Worm (Caenorhabditis elegans) whole organism, early embryonic: ENCODE results near the gene trk-1.

Source experiments
- B0310.2 ChIP-seq: sonication (generic microtip); optimal IDR thresholded peaks from 2 replicates; lab custom pipeline; 2016; ENCODE audit warnings: mild to moderate bottlenecking, missing genetic modification characterization, missing compliant biosample characterization
- F13C5.2 ChIP-seq: sonication (generic microtip); optimal IDR thresholded peaks from 2 replicates; lab custom pipeline; 2017; ENCODE audit warnings: mild to moderate bottlenecking, missing genetic modification characterization, inconsistent platforms, missing compliant biosample characterization
- aly-1 ChIP-seq: sonication (generic microtip); optimal IDR thresholded peaks from 2 replicates; lab custom pipeline; 2016; ENCODE audit warnings: missing genetic modification characterization, missing compliant biosample characterization
- ama-1 ChIP-seq: fragments of 150-350 bp; optimal IDR thresholded peaks from 2 replicates; lab custom pipeline; 2014
- ceh-13 ChIP-seq: fragments of 200-800 bp; sonication (Bioruptor generic); optimal IDR thresholded peaks from 2 replicates; lab custom pipeline; 2018; ENCODE audit warnings: mild to moderate bottlenecking, missing genetic modification characterization, missing compliant biosample characterization
- ceh-36 ChIP-seq: sonication (generic microtip); optimal IDR thresholded peaks from 2 replicates; lab custom pipeline; 2016; ENCODE audit warnings: missing genetic modification characterization, inconsistent platforms, missing compliant biosample characterization
- ets-7 ChIP-seq: sonication (generic microtip); optimal IDR thresholded peaks from 2 replicates; lab custom pipeline; 2016; ENCODE audit warnings: missing genotype, missing genetic modification characterization, missing compliant biosample characterization
- flt-1 ChIP-seq: fragments of 200-800 bp; sonication (Bioruptor generic); IDR thresholded peaks from 2 replicates; pipeline ENCODE4 v1.3.6; 2022; ENCODE audit warnings: missing genetic modification characterization, missing compliant biosample characterization
- hmbx-1 ChIP-seq: sonication (generic microtip); optimal IDR thresholded peaks from 2 replicates; lab custom pipeline; 2016; ENCODE audit warnings: mild to moderate bottlenecking, missing genetic modification characterization, missing compliant biosample characterization
- hmg-4 ChIP-seq: fragments of 200-800 bp; sonication (Bioruptor generic); optimal IDR thresholded peaks from 2 replicates; lab custom pipeline; 2018; ENCODE audit warnings: mild to moderate bottlenecking, missing genetic modification characterization, missing compliant biosample characterization
- hnd-1 ChIP-seq: sonication (generic microtip); optimal IDR thresholded peaks from 2 replicates; lab custom pipeline; 2016; ENCODE audit warnings: missing genetic modification characterization, missing compliant biosample characterization
- pes-1 ChIP-seq: fragments of 200-800 bp; sonication (Bioruptor generic); IDR thresholded peaks from 2 replicates; pipeline ENCODE4 v1.3.6; 2022; ENCODE audit warnings: missing genetic modification reagents, missing genetic modification characterization, missing compliant biosample characterization
- scrt-1 ChIP-seq: fragments of 200-800 bp; sonication (Bioruptor generic); IDR thresholded peaks from 2 replicates; pipeline ENCODE4 v1.3.6; 2022; ENCODE audit warnings: missing genetic modification characterization, missing compliant biosample characterization
- sea-1 ChIP-seq: fragments of 200-800 bp; sonication (Bioruptor generic); conservative IDR thresholded peaks from 2 replicates; pipeline ENCODE4 v1.3.6; 2022; ENCODE audit warnings: missing genetic modification characterization, missing compliant biosample characterization
- tbx-11 ChIP-seq: fragments of 200-800 bp; sonication (Bioruptor generic); IDR thresholded peaks from 2 replicates; pipeline ENCODE4 v1.3.6; 2022; ENCODE audit warnings: missing genetic modification characterization, missing compliant biosample characterization
- tbx-37 ChIP-seq: fragments of 200-800 bp; sonication (Bioruptor generic); conservative IDR thresholded peaks from 2 replicates; pipeline ENCODE4 v1.3.6; 2022; ENCODE audit warnings: missing genetic modification reagents, missing genetic modification characterization, missing compliant biosample characterization
- tra-4 ChIP-seq: sonication (generic microtip); optimal IDR thresholded peaks from 2 replicates; lab custom pipeline; 2017; ENCODE audit warnings: missing genetic modification characterization, missing compliant biosample characterization

trk-1 gene

DNA sequence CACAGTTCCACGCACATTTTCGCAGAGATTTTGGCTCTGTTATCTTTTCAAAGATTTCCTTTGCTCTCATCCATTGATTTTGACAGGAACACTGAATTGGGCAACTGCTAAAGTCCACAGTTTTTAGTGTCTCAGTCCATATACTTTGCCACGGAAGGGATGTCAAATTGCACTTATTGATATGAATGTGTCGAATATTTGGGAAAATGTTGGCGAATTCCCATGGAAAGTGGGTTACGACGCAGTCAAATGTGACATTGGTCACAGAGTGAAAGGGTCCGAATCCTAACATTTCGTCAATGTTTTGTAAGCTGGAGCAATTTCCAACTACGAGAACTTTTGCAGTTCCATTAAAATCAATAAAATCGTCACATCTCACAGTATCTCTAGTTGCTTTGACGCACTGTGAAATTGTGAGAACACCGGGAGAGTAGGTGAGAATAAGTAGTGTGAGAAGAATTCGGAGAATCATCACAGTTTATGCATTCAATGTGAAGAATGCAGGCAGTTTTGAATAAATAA lies at the start of gene trk-1:
trk-1 (minus strand) TSS at position 472 of the 522 bp plus-strand sequence.
- no peak for TF ChIP-seq hmbx-1 (tag; lab: Kevin White, UChicago)
- TF ChIP-seq ama-1 (lab: Kevin White, UChicago), result no peak
- no peak for TF ChIP-seq scrt-1
- TF ChIP-seq ceh-13 (GFP tag; lab: Kevin White, UChicago), result no peak
- TF ChIP-seq ceh-36 (tag; lab: Kevin White, UChicago), result no peak
- no peak for TF ChIP-seq sea-1 (GFP tag; lab: Robert Waterston, UW)
- TF ChIP-seq tbx-11 (GFP tag; lab: Robert Waterston, UW), result no peak
- no peak for TF ChIP-seq B0310.2
- no peak for TF ChIP-seq tbx-37 (GFP tag; lab: Robert Waterston, UW)
- no peak for TF ChIP-seq hnd-1 (tag; lab: Kevin White, UChicago)
- no peak for TF ChIP-seq ets-7 (tag; lab: Kevin White, UChicago)
- no peak for TF ChIP-seq aly-1 (tag; lab: Kevin White, UChicago)

ce11 chrX:8998809-8999208 lies 48.0 kb upstream of the trk-1 start, which contains the start of gene C24A3.1:
TSS of gene C24A3.1 (plus strand) at chrX:8999071.
- TF ChIP-seq hnd-1 (tag; lab: Kevin White, UChicago) (no peak), ets-7 (tag; lab: Kevin White, UChicago) (no peak)

ce11 chrX:8997450-8998075 lies 46.8 kb upstream of the trk-1 start, which contains the start of gene C24A3.2:
TSS of gene C24A3.2 (plus strand) at chrX:8997500.
- TF ChIP-seq F13C5.2, result no peak

ce11 chrX:8996496-8997116 lies 45.8 kb upstream of the trk-1 start:
- TF ChIP-seq aly-1 (tag; lab: Kevin White, UChicago) (no peak), hmbx-1 (tag; lab: Kevin White, UChicago) (no peak), scrt-1 (no peak), F13C5.2 (no peak)

DNA sequence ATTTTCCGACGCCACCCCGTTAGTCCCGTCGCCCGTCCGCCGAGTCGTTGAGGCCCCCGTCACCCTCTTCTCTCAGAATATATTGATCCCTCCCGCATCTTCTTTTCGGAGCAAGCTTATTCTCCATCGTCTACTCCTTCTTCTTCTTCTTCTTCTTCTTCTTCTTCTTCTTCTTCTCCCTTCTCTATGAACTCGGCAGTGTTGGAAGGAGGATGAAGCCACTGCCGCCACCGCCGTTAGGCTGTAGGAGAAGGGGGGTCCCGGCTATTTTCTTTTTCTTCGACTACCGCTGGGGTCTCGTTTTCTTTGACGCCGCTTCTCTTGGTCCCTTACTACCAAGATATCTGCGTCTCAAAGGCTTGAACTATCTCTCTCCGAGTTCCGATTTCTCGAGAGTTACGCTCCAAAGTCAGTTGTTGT lies 44.8 kb upstream of the trk-1 start:
- no peak for TF ChIP-seq B0310.2
- peak; percentile 22 for TF ChIP-seq hmg-4
- no peak for TF ChIP-seq ceh-36 (tag; lab: Kevin White, UChicago)
- TF ChIP-seq F13C5.2, result peak; percentile 32
- TF ChIP-seq hnd-1 (tag; lab: Kevin White, UChicago), result no peak

DNA sequence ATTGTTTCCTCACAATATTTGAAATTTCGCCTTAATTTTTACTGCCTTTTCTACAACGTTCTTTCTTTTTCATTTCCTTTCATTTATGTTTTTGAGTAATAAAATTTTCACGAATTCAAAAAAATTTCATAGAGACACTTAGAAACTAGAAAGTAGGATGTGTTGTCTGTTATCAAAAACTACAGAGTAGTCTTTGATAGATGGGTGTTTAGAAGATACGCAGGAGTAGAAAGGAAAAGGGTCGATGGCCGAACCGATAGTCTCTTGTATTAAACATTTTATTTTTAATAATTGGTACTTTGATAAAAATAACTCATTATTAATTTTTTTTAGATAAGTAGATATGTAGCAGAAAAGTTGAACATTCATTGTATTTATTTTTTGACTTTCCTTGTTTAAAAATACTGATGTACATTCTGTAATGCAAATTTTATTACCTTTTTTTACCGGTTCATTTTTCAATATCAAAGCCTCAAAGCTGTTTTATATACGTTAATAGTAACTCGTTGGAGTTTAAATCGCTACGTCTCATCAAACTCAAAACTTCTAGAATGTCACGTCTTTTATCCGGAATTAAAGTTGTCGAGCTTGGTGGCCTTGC lies 41.2 kb upstream of the trk-1 start, which contains the start of gene C24A3.4:
C24A3.4 (plus strand) TSS at position 551 of the 601 bp plus-strand sequence.
- TF ChIP-seq F13C5.2, result no peak
- no peak for TF ChIP-seq tbx-37 (GFP tag; lab: Robert Waterston, UW)
- TF ChIP-seq ceh-36 (tag; lab: Kevin White, UChicago), result no peak
- no peak for TF ChIP-seq tbx-11 (GFP tag; lab: Robert Waterston, UW)

DNA sequence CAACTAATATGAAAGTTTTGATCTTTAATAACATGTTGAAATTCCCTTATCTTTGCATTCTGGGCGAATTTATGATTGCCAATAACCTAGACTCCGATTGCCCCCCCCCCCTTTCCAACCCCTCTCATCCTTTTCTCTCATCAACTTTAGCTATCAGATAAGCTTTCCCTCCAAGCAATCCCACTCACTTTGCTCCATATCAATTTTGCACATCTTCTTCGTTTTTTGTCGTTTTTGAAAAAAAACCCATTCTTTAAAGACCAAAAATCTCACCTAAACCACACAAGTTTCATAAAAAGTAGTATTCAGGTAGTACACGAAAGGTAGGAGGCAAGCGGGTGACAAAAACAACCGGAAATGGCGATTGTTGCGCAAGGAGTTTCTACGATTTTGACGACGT lies 37.0 kb upstream of the trk-1 start, which contains the start of gene twk-18:
twk-18 (plus strand) TSS at position 301 of the 400 bp plus-strand sequence.
- no peak for TF ChIP-seq B0310.2
- no peak for TF ChIP-seq F13C5.2
- no peak for TF ChIP-seq ama-1 (lab: Kevin White, UChicago)
- no peak for TF ChIP-seq ets-7 (tag; lab: Kevin White, UChicago)
- TF ChIP-seq sea-1 (GFP tag; lab: Robert Waterston, UW), result no peak
- TF ChIP-seq aly-1 (tag; lab: Kevin White, UChicago), result no peak
- TF ChIP-seq tbx-37 (GFP tag; lab: Robert Waterston, UW), result no peak
- no peak for TF ChIP-seq hmbx-1 (tag; lab: Kevin White, UChicago)
- no peak for TF ChIP-seq hnd-1 (tag; lab: Kevin White, UChicago)
- TF ChIP-seq scrt-1, result no peak
- no peak for TF ChIP-seq ceh-36 (tag; lab: Kevin White, UChicago)
- TF ChIP-seq hmg-4, result no peak
- no peak for TF ChIP-seq tra-4 (tag; lab: Kevin White, UChicago)
- no peak for TF ChIP-seq tbx-11 (GFP tag; lab: Robert Waterston, UW)
- TF ChIP-seq ceh-13 (GFP tag; lab: Kevin White, UChicago), result no peak
- TF ChIP-seq pes-1, result no peak
- no peak for TF ChIP-seq flt-1 (GFP tag; lab: Robert Waterston, UW)

ce11 chrX:8986452-8986851 lies 35.7 kb upstream of the trk-1 start:
- TF ChIP-seq F13C5.2 (no peak), aly-1 (tag; lab: Kevin White, UChicago) (no peak), hnd-1 (tag; lab: Kevin White, UChicago) (no peak), pes-1 (no peak), tbx-11 (GFP tag; lab: Robert Waterston, UW) (no peak), tbx-37 (GFP tag; lab: Robert Waterston, UW) (no peak), sea-1 (GFP tag; lab: Robert Waterston, UW) (no peak), ceh-36 (tag; lab: Kevin White, UChicago) (no peak), tra-4 (tag; lab: Kevin White, UChicago) (no peak), ama-1 (lab: Kevin White, UChicago) (no peak), hmbx-1 (tag; lab: Kevin White, UChicago) (no peak), flt-1 (GFP tag; lab: Robert Waterston, UW) (no peak), ceh-13 (GFP tag; lab: Kevin White, UChicago) (no peak)
